Worm (Caenorhabditis elegans) whole organism, L3 larva: ENCODE data around the gene Y17G9B.4.

Experiments
- R02D3.7 ChIP-seq: fragments of 150-350 bp; optimal IDR thresholded peaks from 2 replicates; lab custom pipeline; 2014; ENCODE audit warnings: missing biosample characterization, missing genetic modification characterization
- aly-2 ChIP-seq: fragments of 150-350 bp; optimal IDR thresholded peaks from 2 replicates; lab custom pipeline; 2014; ENCODE audit warnings: missing biosample characterization, missing genetic modification characterization
- ama-1 ChIP-seq: fragments of 150-350 bp; optimal IDR thresholded peaks from 2 replicates; lab custom pipeline; 2018
- ceh-28 ChIP-seq: fragments of 150-350 bp; optimal IDR thresholded peaks from 2 replicates; lab custom pipeline; 2014; ENCODE audit warnings: missing biosample characterization, missing genetic modification reagents, missing genetic modification characterization
- ceh-82 ChIP-seq: fragments of 150-350 bp; optimal IDR thresholded peaks from 2 replicates; lab custom pipeline; 2014; ENCODE audit warnings: missing biosample characterization, missing genetic modification characterization
- ceh-9 ChIP-seq: sonication (generic microtip); optimal IDR thresholded peaks from 2 replicates; lab custom pipeline; 2018; ENCODE audit warnings: missing biosample characterization, missing genetic modification characterization
- daf-12 ChIP-seq: fragments of 150-350 bp; optimal IDR thresholded peaks from 2 replicates; lab custom pipeline; 2014; ENCODE audit warnings: missing biosample characterization, missing genetic modification reagents, missing genetic modification characterization
- egl-27 ChIP-seq: sonication (generic microtip); optimal IDR thresholded peaks from 4 replicates; lab custom pipeline; 2017; ENCODE audit warnings: missing biosample characterization, missing genetic modification reagents, missing genetic modification characterization
- egl-5 ChIP-seq: fragments of 150-350 bp; optimal IDR thresholded peaks from 2 replicates; lab custom pipeline; 2017; ENCODE audit warnings: missing biosample characterization, missing genetic modification reagents, missing genetic modification characterization, inconsistent platforms
- elt-1 ChIP-seq: fragments of 150-350 bp; optimal IDR thresholded peaks from 2 replicates; lab custom pipeline; 2014; ENCODE audit warnings: missing biosample characterization, missing genetic modification characterization
- elt-2 ChIP-seq: sonication (generic microtip); optimal IDR thresholded peaks from 2 replicates; lab custom pipeline; 2016; ENCODE audit warnings: missing genetic modification reagents, mild to moderate bottlenecking, missing genetic modification characterization, missing compliant biosample characterization
- elt-3 ChIP-seq, 3 experiments: fragments of 150-350 bp in 1 of 3; sonication (generic microtip) in 2 of 3; optimal IDR thresholded peaks; 2 replicates in 2 of 3; 4 replicates in 1 of 3; lab custom pipeline; 2014 to 2017; ENCODE audit warnings: missing biosample characterization in 3 of 3, missing genetic modification characterization in 3 of 3
- eor-1 ChIP-seq, 2 experiments: fragments of 150-350 bp; optimal IDR thresholded peaks; 2 replicates each; lab custom pipeline; 2014 to 2018; ENCODE audit warnings: missing biosample characterization in 2 of 2, missing genetic modification characterization in 2 of 2
- fkh-10 ChIP-seq: sonication (generic microtip); optimal IDR thresholded peaks from 2 replicates; lab custom pipeline; 2017; ENCODE audit warnings: missing biosample characterization, missing genetic modification reagents, missing genetic modification characterization
- fkh-2 ChIP-seq: fragments of 150-350 bp; optimal IDR thresholded peaks from 2 replicates; lab custom pipeline; 2014; ENCODE audit warnings: missing biosample characterization, missing genetic modification reagents, missing genetic modification characterization
- fos-1 ChIP-seq: fragments of 150-350 bp; optimal IDR thresholded peaks from 2 replicates; lab custom pipeline; 2014; ENCODE audit warnings: missing biosample characterization, missing genetic modification characterization
- hmg-11 ChIP-seq: sonication (generic microtip); optimal IDR thresholded peaks from 2 replicates; lab custom pipeline; 2016; ENCODE audit warnings: missing genetic modification characterization, missing compliant biosample characterization
- jun-1 ChIP-seq: fragments of 150-350 bp; optimal IDR thresholded peaks from 2 replicates; lab custom pipeline; 2014; ENCODE audit warnings: missing biosample characterization, missing genetic modification reagents, missing genetic modification characterization
- lin-15B ChIP-seq: fragments of 150-350 bp; optimal IDR thresholded peaks from 2 replicates; lab custom pipeline; 2014; ENCODE audit warnings: missing biosample characterization, missing genetic modification characterization
- lin-39 ChIP-seq: fragments of 150-350 bp; optimal IDR thresholded peaks from 2 replicates; lab custom pipeline; 2018; ENCODE audit warnings: missing biosample characterization, missing genetic modification reagents, missing genetic modification characterization
- lsy-12 ChIP-seq: sonication (generic microtip); optimal IDR thresholded peaks from 2 replicates; lab custom pipeline; 2016; ENCODE audit warnings: mild to moderate bottlenecking, missing genetic modification characterization, missing compliant biosample characterization
- mdl-1 ChIP-seq: fragments of 150-350 bp; optimal IDR thresholded peaks from 2 replicates; lab custom pipeline; 2014; ENCODE audit warnings: missing biosample characterization, missing genetic modification characterization
- nfya-1 ChIP-seq: sonication (generic microtip); optimal IDR thresholded peaks from 2 replicates; lab custom pipeline; 2017; ENCODE audit warnings: missing genetic modification characterization, mild to moderate bottlenecking, missing compliant biosample characterization, antibody characterized with exemption, moderate library complexity; ENCODE audit not compliant: insufficient read depth
- nhr-11 ChIP-seq: fragments of 150-350 bp; optimal IDR thresholded peaks from 2 replicates; lab custom pipeline; 2014; ENCODE audit warnings: missing biosample characterization, missing genetic modification characterization
- nhr-12 ChIP-seq: fragments of 150-350 bp; optimal IDR thresholded peaks from 2 replicates; lab custom pipeline; 2014; ENCODE audit warnings: missing biosample characterization, missing genetic modification characterization
- nhr-23 ChIP-seq: fragments of 150-350 bp; optimal IDR thresholded peaks from 2 replicates; lab custom pipeline; 2014; ENCODE audit warnings: missing biosample characterization, missing genetic modification reagents, missing genetic modification characterization
- nhr-237 ChIP-seq: fragments of 150-350 bp; optimal IDR thresholded peaks from 2 replicates; lab custom pipeline; 2014; ENCODE audit warnings: missing biosample characterization, missing genetic modification characterization
- nhr-25 ChIP-seq: sonication (generic microtip); optimal IDR thresholded peaks from 2 replicates; lab custom pipeline; 2017; ENCODE audit warnings: missing biosample characterization, missing genetic modification characterization
- nhr-28 ChIP-seq: fragments of 150-350 bp; optimal IDR thresholded peaks from 2 replicates; lab custom pipeline; 2014; ENCODE audit warnings: missing biosample characterization, missing genetic modification characterization
- nhr-43 ChIP-seq: sonication (generic microtip); optimal IDR thresholded peaks from 2 replicates; lab custom pipeline; 2016; ENCODE audit warnings: mild to moderate bottlenecking, missing genetic modification characterization, missing compliant biosample characterization; ENCODE audit not compliant: poor library complexity, severe bottlenecking
- nhr-67 ChIP-seq: fragments of 150-350 bp; optimal IDR thresholded peaks from 2 replicates; lab custom pipeline; 2014; ENCODE audit warnings: missing biosample characterization, missing genetic modification characterization
- nhr-77 ChIP-seq: fragments of 150-350 bp; optimal IDR thresholded peaks from 2 replicates; lab custom pipeline; 2014; ENCODE audit warnings: missing biosample characterization, missing genetic modification characterization
- pha-4 ChIP-seq: fragments of 150-350 bp; optimal IDR thresholded peaks from 2 replicates; lab custom pipeline; 2014; ENCODE audit warnings: missing biosample characterization, missing genetic modification reagents, missing genetic modification characterization
- pqm-1 ChIP-seq: fragments of 150-350 bp; optimal IDR thresholded peaks from 2 replicates; lab custom pipeline; 2017; ENCODE audit warnings: missing biosample characterization, missing genetic modification characterization, inconsistent platforms
- sea-2 ChIP-seq: fragments of 150-350 bp; sonication (generic microtip); optimal IDR thresholded peaks from 4 replicates; lab custom pipeline; 2014; ENCODE audit warnings: missing biosample characterization, missing genetic modification reagents, missing genetic modification characterization
- skn-1 ChIP-seq: fragments of 150-350 bp; optimal IDR thresholded peaks from 2 replicates; lab custom pipeline; 2014; ENCODE audit warnings: missing biosample characterization, missing genetic modification characterization
- snpc-4 ChIP-seq: fragments of 150-350 bp; optimal IDR thresholded peaks from 2 replicates; lab custom pipeline; 2014; ENCODE audit warnings: missing biosample characterization, missing genetic modification characterization
- tbx-2 ChIP-seq: sonication (generic microtip); optimal IDR thresholded peaks from 2 replicates; lab custom pipeline; 2016; ENCODE audit warnings: mild to moderate bottlenecking, missing genetic modification characterization, missing compliant biosample characterization
- unc-62 ChIP-seq: fragments of 150-350 bp; sonication (generic microtip); optimal IDR thresholded peaks from 4 replicates; lab custom pipeline; 2014; ENCODE audit warnings: missing biosample characterization, missing genetic modification reagents, missing genetic modification characterization
- zag-1 ChIP-seq: fragments of 150-350 bp; optimal IDR thresholded peaks from 2 replicates; lab custom pipeline; 2014; ENCODE audit warnings: missing biosample characterization, missing genetic modification characterization
- ztf-4 ChIP-seq: fragments of 150-350 bp; optimal IDR thresholded peaks from 2 replicates; lab custom pipeline; 2014; ENCODE audit warnings: missing biosample characterization, missing genetic modification characterization

The Y17G9B.4 gene

ce11 chrIV:4744167-4744566, 7.8 kb upstream of the Y17G9B.4 start, which contains the start of gene hoe-1:
Gene hoe-1 (minus strand): TSS chrIV:4744267.
- no peak for TF ChIP-seq ceh-82 (tag; lab: Kevin White, UChicago)
- no peak for TF ChIP-seq jun-1
- no peak for TF ChIP-seq nhr-43 (tag; lab: Kevin White, UChicago)
- TF ChIP-seq fos-1 (tag; lab: Kevin White, UChicago), result no peak
- TF ChIP-seq fkh-10, result no peak
- no peak for TF ChIP-seq zag-1 (tag; lab: Kevin White, UChicago)
- no peak for TF ChIP-seq elt-1 (tag; lab: Kevin White, UChicago)
- no peak for TF ChIP-seq snpc-4 (tag; lab: Kevin White, UChicago)
- TF ChIP-seq aly-2, result no peak
- no peak for TF ChIP-seq egl-5
- no peak for TF ChIP-seq hmg-11 (tag; lab: Kevin White, UChicago)
- no peak for TF ChIP-seq ceh-9 (tag; lab: Kevin White, UChicago)
- no peak for TF ChIP-seq pha-4 (tag; lab: Kevin White, UChicago)
- TF ChIP-seq mdl-1 (tag; lab: Kevin White, UChicago), result no peak
- no peak for TF ChIP-seq fkh-2
- TF ChIP-seq eor-1 (tag; optimal IDR thresholded peaks at IDR 0.05; lab: Kevin White, UChicago), result no peak
- TF ChIP-seq egl-27 (tag; lab: Kevin White, UChicago), result no peak
- no peak for TF ChIP-seq nhr-11 (tag; lab: Kevin White, UChicago)

ce11 chrIV:4745422-4745821, 6.5 kb upstream of the Y17G9B.4 start, which contains the start of gene timm-17B.1:
Gene timm-17B.1 (minus strand): TSS chrIV:4745492.
- TF ChIP-seq nhr-43 (tag; lab: Kevin White, UChicago) (peak; percentile 75), ceh-9 (tag; lab: Kevin White, UChicago) (no peak), pha-4 (tag; lab: Kevin White, UChicago) (peak; percentile 79), ama-1 (lab: Kevin White, UChicago) (no peak), nhr-25 (tag; lab: Kevin White, UChicago) (peak; percentile 13), ceh-28 (tag; lab: Kevin White, UChicago) (peak; percentile 57), nhr-67 (tag; lab: Kevin White, UChicago) (no peak), nhr-23 (peak; percentile 66), lin-15B (tag; lab: Kevin White, UChicago) (peak; percentile 76), daf-12 (tag; lab: Kevin White, UChicago) (no peak), pqm-1 (no peak), hmg-11 (tag; lab: Kevin White, UChicago) (peak; percentile 45), tbx-2 (tag; lab: Kevin White, UChicago) (peak; percentile 49), nfya-1 (peak; percentile 81), unc-62 (GFP tag; lab: Kevin White, UChicago) (no peak), elt-2 (tag; lab: Kevin White, UChicago) (peak; percentile 25), skn-1 (tag; lab: Kevin White, UChicago) (peak; percentile 52), R02D3.7 (tag; lab: Kevin White, UChicago) (peak; percentile 73), elt-1 (tag; lab: Kevin White, UChicago) (no peak), fkh-2 (no peak), snpc-4 (tag; lab: Kevin White, UChicago) (peak; percentile 29), egl-5 (no peak), lsy-12 (peak; percentile 21), zag-1 (tag; lab: Kevin White, UChicago) (no peak)
- TF ChIP-seq, all 47 proteins: peak for 14

ce11 chrIV:4747553-4747952, 4.4 kb upstream of the Y17G9B.4 start, which contains the start of gene tctn-1:
Gene tctn-1 (minus strand): TSS chrIV:4747832.
- TF ChIP-seq mdl-1 (tag; lab: Kevin White, UChicago) (no peak), nfya-1 (peak; percentile 24), ama-1 (lab: Kevin White, UChicago) (peak; percentile 65), tbx-2 (tag; lab: Kevin White, UChicago) (no peak), lin-15B (tag; lab: Kevin White, UChicago) (peak; percentile 16), R02D3.7 (tag; lab: Kevin White, UChicago) (peak; percentile 36)

ce11 chrIV:4748408-4749105, 3.4 kb upstream of the Y17G9B.4 start, which contains the start of gene cyc-2.1:
Gene cyc-2.1 (minus strand): TSS chrIV:4749012.
- TF ChIP-seq sea-2 (GFP tag; lab: Kevin White, UChicago), result no peak
- TF ChIP-seq nhr-28, result no peak
- peak; percentile 82 for TF ChIP-seq hmg-11 (tag; lab: Kevin White, UChicago)
- peak; percentile 66 for TF ChIP-seq nfya-1
- TF ChIP-seq R02D3.7 (tag; lab: Kevin White, UChicago), result peak; percentile 67
- peak; percentile 70 for TF ChIP-seq pqm-1
- peak; percentile 10 for TF ChIP-seq jun-1
- no peak for TF ChIP-seq fkh-10
- peak; percentile 83 for TF ChIP-seq lin-15B (tag; lab: Kevin White, UChicago)
- TF ChIP-seq aly-2, result peak; percentile 69
- TF ChIP-seq ztf-4, result no peak
- TF ChIP-seq nhr-77 (tag; lab: Kevin White, UChicago), result peak; percentile 61
- no peak for TF ChIP-seq elt-3 (tag; optimal IDR thresholded peaks at IDR 0.05; lab: Kevin White, UChicago)
- TF ChIP-seq nhr-23, result peak; percentile 38
- peak; percentile 62 for TF ChIP-seq nhr-25 (tag; lab: Kevin White, UChicago)
- peak; percentile 73 for TF ChIP-seq elt-2 (tag; lab: Kevin White, UChicago)
- TF ChIP-seq nhr-237 (tag; lab: Kevin White, UChicago), result no peak
- peak; percentile 68 for TF ChIP-seq lsy-12
- no peak for TF ChIP-seq nhr-43 (tag; lab: Kevin White, UChicago)
- TF ChIP-seq ceh-9 (tag; lab: Kevin White, UChicago), result no peak
- TF ChIP-seq unc-62 (GFP tag; lab: Kevin White, UChicago), result no peak
- TF ChIP-seq mdl-1 (tag; lab: Kevin White, UChicago), result no peak
- no peak for TF ChIP-seq nhr-11 (tag; lab: Kevin White, UChicago)
- no peak for TF ChIP-seq eor-1 (tag; optimal IDR thresholded peaks at IDR 0.05; lab: Kevin White, UChicago)
- TF ChIP-seq nhr-12 (tag; lab: Kevin White, UChicago), result no peak
- TF ChIP-seq lin-39 (tag; lab: Kevin White, UChicago), result peak; percentile 4
- TF ChIP-seq fkh-2, result no peak
